Worm (Caenorhabditis elegans): ENCODE measurements around the gene clec-189.

The clec-189 gene

ce11 chrIV:15120746-15121145 is at the start of gene clec-189:
Gene clec-189 (plus strand): TSS chrIV:15120837.
- TF ChIP-seq lsy-2 (tag; optimal IDR thresholded peaks at IDR 0.05) (no peak), peb-1 (tag; optimal IDR thresholded peaks at IDR 0.05) (no peak), nhr-25 (tag; optimal IDR thresholded peaks at IDR 0.05) (no peak), unc-62 (GFP tag; optimal IDR thresholded peaks at IDR 0.05) (no peak), ztf-11 (tag; optimal IDR thresholded peaks at IDR 0.05) (no peak), Y55F3AM.14 (GFP tag; optimal IDR thresholded peaks at IDR 0.05) (no peak), nhr-10 (tag; optimal IDR thresholded peaks at IDR 0.05) (no peak), mab-5 (tag; optimal IDR thresholded peaks at IDR 0.05) (no peak), C34F6.9 (tag; optimal IDR thresholded peaks at IDR 0.05) (no peak), sem-4 (tag; optimal IDR thresholded peaks at IDR 0.05) (no peak), aly-2 (tag; optimal IDR thresholded peaks at IDR 0.05) (no peak), ztf-1 (GFP tag; conservative IDR thresholded peaks at IDR 0.05) (no peak), alr-1 (tag; optimal IDR thresholded peaks at IDR 0.05) (no peak), sma-9 (GFP tag; optimal IDR thresholded peaks at IDR 0.05) (no peak), sma-9 (tag; optimal IDR thresholded peaks at IDR 0.05) (no peak), elt-1 (tag; optimal IDR thresholded peaks at IDR 0.05) (no peak), elt-3 (tag; optimal IDR thresholded peaks at IDR 0.05) (no peak), nhr-237 (tag; optimal IDR thresholded peaks at IDR 0.05) (no peak), unc-55 (GFP tag; optimal IDR thresholded peaks at IDR 0.05) (no peak), ama-1 (optimal IDR thresholded peaks at IDR 0.05) (no peak)

DNA sequence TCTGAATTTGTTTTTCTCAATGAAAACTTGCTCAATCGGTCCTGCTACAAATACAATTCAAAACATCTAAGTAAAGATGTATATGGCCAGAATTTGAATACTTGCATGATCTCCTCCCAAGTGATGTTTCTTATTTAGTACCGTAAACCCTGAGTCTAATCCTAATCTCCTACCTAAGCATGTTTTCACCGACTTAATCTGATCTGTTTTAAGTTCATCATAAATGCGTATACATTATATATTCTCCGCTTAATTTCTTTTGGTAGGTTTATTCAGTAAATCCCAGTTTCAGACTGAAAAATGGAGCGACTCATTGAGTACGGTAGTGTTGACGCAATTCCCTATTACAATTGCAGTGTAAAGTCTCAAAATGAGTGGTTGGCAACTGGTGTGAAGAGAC is 46.2 kb upstream of the clec-189 start, which contains the start of gene srt-50:
srt-50 (plus strand) TSS at position 301 of the 400 bp plus-strand sequence.
- TF ChIP-seq ama-1 (optimal IDR thresholded peaks at IDR 0.05): no peak
- no peak for TF ChIP-seq lin-13 (GFP tag; optimal IDR thresholded peaks at IDR 0.05)
- no peak for TF ChIP-seq mbf-1 (tag; optimal IDR thresholded peaks at IDR 0.05)
- TF ChIP-seq nhr-21 (tag; optimal IDR thresholded peaks at IDR 0.05): no peak
- TF ChIP-seq Y55F3AM.14 (GFP tag; optimal IDR thresholded peaks at IDR 0.05): no peak
- no peak for TF ChIP-seq mdl-1 (tag; optimal IDR thresholded peaks at IDR 0.05)
- no peak for TF ChIP-seq F13H6.1 (tag; optimal IDR thresholded peaks at IDR 0.05)
- TF ChIP-seq nhr-77 (tag; optimal IDR thresholded peaks at IDR 0.05): no peak
- no peak for TF ChIP-seq elt-1 (tag; optimal IDR thresholded peaks at IDR 0.05)
- TF ChIP-seq mab-5 (tag; optimal IDR thresholded peaks at IDR 0.05): no peak
- no peak for TF ChIP-seq unc-62 (GFP tag; optimal IDR thresholded peaks at IDR 0.05)
- TF ChIP-seq R02D3.7 (tag; optimal IDR thresholded peaks at IDR 0.05): no peak
- TF ChIP-seq aly-2 (tag; optimal IDR thresholded peaks at IDR 0.05): no peak
- no peak for TF ChIP-seq unc-55 (GFP tag; optimal IDR thresholded peaks at IDR 0.05)
- TF ChIP-seq nhr-23 (tag; optimal IDR thresholded peaks at IDR 0.05): no peak
- TF ChIP-seq nhr-129 (tag; optimal IDR thresholded peaks at IDR 0.05): no peak
- TF ChIP-seq sma-3 (GFP tag; optimal IDR thresholded peaks at IDR 0.05): no peak
- TF ChIP-seq ceh-82 (tag; optimal IDR thresholded peaks at IDR 0.05): no peak

ce11 chrIV:15098294-15098693 is 22.3 kb upstream of the clec-189 start, which contains the start of gene srt-49:
Gene srt-49 (minus strand): TSS chrIV:15098394.
- TF ChIP-seq F13H6.1 (tag; optimal IDR thresholded peaks at IDR 0.05) (no peak), alr-1 (tag; optimal IDR thresholded peaks at IDR 0.05) (no peak), mab-5 (tag; optimal IDR thresholded peaks at IDR 0.05) (no peak), ztf-11 (tag; optimal IDR thresholded peaks at IDR 0.05) (no peak), snpc-4 (tag; optimal IDR thresholded peaks at IDR 0.05) (no peak), ceh-16 (tag; optimal IDR thresholded peaks at IDR 0.05) (no peak), ztf-4 (tag; optimal IDR thresholded peaks at IDR 0.05) (no peak), elt-1 (tag; optimal IDR thresholded peaks at IDR 0.05) (no peak), C34F6.9 (tag; optimal IDR thresholded peaks at IDR 0.05) (no peak), nhr-25 (tag; optimal IDR thresholded peaks at IDR 0.05) (no peak), ama-1 (optimal IDR thresholded peaks at IDR 0.05) (no peak), nhr-23 (tag; optimal IDR thresholded peaks at IDR 0.05) (no peak), R02D3.7 (tag; optimal IDR thresholded peaks at IDR 0.05) (no peak), sem-4 (tag; optimal IDR thresholded peaks at IDR 0.05) (no peak), ceh-82 (tag; optimal IDR thresholded peaks at IDR 0.05) (no peak), nhr-12 (tag; optimal IDR thresholded peaks at IDR 0.05) (no peak), fos-1 (tag; optimal IDR thresholded peaks at IDR 0.05) (no peak), ztf-1 (GFP tag; conservative IDR thresholded peaks at IDR 0.05) (no peak), nhr-21 (tag; optimal IDR thresholded peaks at IDR 0.05) (no peak)

DNA sequence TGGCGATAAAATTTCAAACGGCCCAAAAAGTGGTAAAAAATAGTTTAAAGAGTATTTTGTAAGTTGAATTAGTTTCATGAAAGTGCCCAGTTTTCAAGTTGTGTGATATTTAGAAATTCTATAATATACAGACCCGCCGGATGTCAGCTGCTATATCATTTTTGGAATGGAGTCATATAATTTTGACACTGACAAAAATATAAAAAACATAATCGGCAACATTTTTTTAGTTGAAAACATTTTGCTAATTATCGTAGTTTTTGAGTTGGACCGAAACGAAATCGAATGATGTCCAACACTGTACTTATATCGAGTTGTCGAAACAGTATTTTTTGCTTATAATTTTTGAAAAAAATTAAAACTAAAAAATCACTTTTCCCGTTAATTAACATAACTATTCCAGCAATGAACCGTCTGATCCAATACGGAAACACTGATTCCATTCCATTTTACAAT is 17.4 kb upstream of the clec-189 start, which contains the start of gene srt-44:
srt-44 (plus strand) TSS at position 406 of the 456 bp plus-strand sequence.
- TF ChIP-seq nhr-21 (tag; optimal IDR thresholded peaks at IDR 0.05): no peak
- TF ChIP-seq nhr-23 (tag; optimal IDR thresholded peaks at IDR 0.05): no peak
- no peak for TF ChIP-seq ZK546.5 (tag; optimal IDR thresholded peaks at IDR 0.05)
- TF ChIP-seq nhr-12 (tag; optimal IDR thresholded peaks at IDR 0.05): no peak
- TF ChIP-seq fos-1 (tag; optimal IDR thresholded peaks at IDR 0.05): no peak
- TF ChIP-seq elt-3 (tag; optimal IDR thresholded peaks at IDR 0.05): no peak
- no peak for TF ChIP-seq egl-27 (tag; optimal IDR thresholded peaks at IDR 0.05)

Data from whole organism, L2 larva.